Fruit fly (Drosophila melanogaster) S2 (cell line): ENCODE data around the gene CG13458.

Source experiments
- CG8478 ChIP-seq: fragments of >200 bp; optimal IDR thresholded peaks from 2 replicates; lab custom pipeline; 2018
- CTCF ChIP-seq, 2 experiments: fragments of >200 bp; optimal IDR thresholded peaks; 2 replicates each; lab custom pipeline; 2018

CG13458 gene

dm6 chr3L:15116536-15116935, 3.2 kb downstream of the CG13458 start, which contains the start of gene Cep135:
Gene Cep135 (plus strand): TSS chr3L:15116737.
- TF ChIP-seq CTCF (optimal IDR thresholded peaks at IDR 0.05; lab: Kevin White, UChicago): no peak
- TF ChIP-seq CG8478 (lab: Kevin White, UChicago): no peak

dm6 chr3L:15121272-15121671, 7.9 kb downstream of the CG13458 start, which contains the start of gene CG32847:
Gene CG32847 (plus strand): TSS chr3L:15121572.
- TF ChIP-seq CTCF (optimal IDR thresholded peaks at IDR 0.05; lab: Kevin White, UChicago): no peak
- no peak for TF ChIP-seq CG8478 (lab: Kevin White, UChicago)

dm6 chr3L:15123736-15124135, 10.4 kb downstream of the CG13458 start:
- no peak for TF ChIP-seq CTCF (optimal IDR thresholded peaks at IDR 0.05; lab: Kevin White, UChicago)
- no peak for TF ChIP-seq CG8478 (lab: Kevin White, UChicago)

- TF ChIP-seq CTCF (optimal IDR thresholded peaks at IDR 0.05; lab: Kevin White, UChicago) (no peak), CG8478 (lab: Kevin White, UChicago) (no peak)
These were observed 11.8 kb downstream of the CG13458 start, which contains the start of gene CG16959 for dm6 chr3L:15125077-15125652. Gene CG16959 (minus strand): TSS chr3L:15125321.

dm6 chr3L:15125717-15126116, 12.4 kb downstream of the CG13458 start:
- TF ChIP-seq CTCF (optimal IDR thresholded peaks at IDR 0.05; lab: Kevin White, UChicago): no peak

- TF ChIP-seq CTCF (optimal IDR thresholded peaks at IDR 0.05; lab: Kevin White, UChicago) (no peak), CG8478 (lab: Kevin White, UChicago) (no peak)
These were observed 17.9 kb downstream of the CG13458 start, which contains the start of gene CG13457 for dm6 chr3L:15131278-15131677. Gene CG13457 (minus strand): TSS chr3L:15131378.

- TF ChIP-seq CG8478 (lab: Kevin White, UChicago): no peak
- no peak for TF ChIP-seq CTCF (optimal IDR thresholded peaks at IDR 0.05; lab: Kevin White, UChicago)
These were observed 23.6 kb downstream of the CG13458 start, which contains the start of gene CG12316 for dm6 chr3L:15136659-15137572. Gene CG12316 (minus strand): TSS chr3L:15136934.

dm6 chr3L:15137790-15138189, 24.4 kb downstream of the CG13458 start:
- TF ChIP-seq CG8478 (lab: Kevin White, UChicago): no peak

dm6 chr3L:15140268-15140957, 27.1 kb downstream of the CG13458 start:
- TF ChIP-seq CTCF (optimal IDR thresholded peaks at IDR 0.05; lab: Kevin White, UChicago) (no peak), CG8478 (lab: Kevin White, UChicago) (no peak)

- TF ChIP-seq CTCF (optimal IDR thresholded peaks at IDR 0.05; lab: Kevin White, UChicago): no peak
- TF ChIP-seq CG8478 (lab: Kevin White, UChicago): no peak
These were observed 28.0 kb downstream of the CG13458 start for dm6 chr3L:15141118-15142003.

dm6 chr3L:15142004-15142890, 28.9 kb downstream of the CG13458 start, which contains the start of gene Pdi:
Gene Pdi (minus strand): TSS chr3L:15142840.
- TF ChIP-seq CTCF (optimal IDR thresholded peaks at IDR 0.05; lab: Kevin White, UChicago): peak; percentile 87 to 94
- no peak for TF ChIP-seq CG8478 (lab: Kevin White, UChicago)

- TF ChIP-seq CG8478 (lab: Kevin White, UChicago) (no peak), CTCF (optimal IDR thresholded peaks at IDR 0.05; lab: Kevin White, UChicago) (no peak)
These were observed 29.8 kb downstream of the CG13458 start for dm6 chr3L:15143108-15143507.
